Worm (Caenorhabditis elegans): ENCODE measurements around the gene rbm-39.

DNA sequence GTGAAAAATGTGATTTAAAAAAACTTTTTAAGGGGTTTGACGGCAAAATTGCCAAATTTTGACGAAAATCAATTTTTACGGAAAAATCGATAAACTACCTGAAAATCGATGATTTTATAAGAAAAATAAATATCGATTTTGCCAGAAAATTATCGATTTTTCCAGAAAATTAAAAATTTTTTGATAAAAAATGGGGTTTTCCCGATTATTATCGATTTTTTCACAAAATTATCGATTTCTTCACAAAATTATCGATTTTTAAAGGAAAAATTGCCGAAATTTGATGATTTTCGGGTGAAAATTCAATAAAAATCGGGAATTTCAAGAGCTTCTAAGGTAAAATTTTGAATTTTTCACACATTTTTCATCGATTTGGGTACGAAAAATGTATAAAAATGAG lies 5.8 kb upstream of the rbm-39 start:
- TF ChIP-seq mml-1 (tag; optimal IDR thresholded peaks at IDR 0.05) (no peak), ama-1 (optimal IDR thresholded peaks at IDR 0.05) (no peak), fkh-10 (GFP tag; optimal IDR thresholded peaks at IDR 0.05) (no peak), unc-39 (tag; optimal IDR thresholded peaks at IDR 0.05) (no peak), nhr-23 (tag; optimal IDR thresholded peaks at IDR 0.05) (no peak), nhr-28 (tag; optimal IDR thresholded peaks at IDR 0.05) (no peak), elt-3 (tag; optimal IDR thresholded peaks at IDR 0.05) (no peak), unc-62 (GFP tag; optimal IDR thresholded peaks at IDR 0.05) (no peak), nhr-237 (tag; optimal IDR thresholded peaks at IDR 0.05) (no peak), mdl-1 (tag; optimal IDR thresholded peaks at IDR 0.05) (no peak), ZK546.5 (tag; optimal IDR thresholded peaks at IDR 0.05) (no peak)

All from whole organism, L3 larva.